Fruit fly (Drosophila melanogaster): Measurements from ENCODE around the gene CG18178.
A peak's percentile ranks its signal among the peaks of the same experiment; 100 is the strongest.

CG18178 gene

dm6 chr3L:9704162-9704748 is 14.7 kb downstream of the CG18178 start, which contains the start of gene CG16711 (continued):
- no peak for TF ChIP-seq cad (GFP tag; optimal IDR thresholded peaks at IDR 0.05)
- TF ChIP-seq CG3065 (GFP tag; optimal IDR thresholded peaks at IDR 0.05) = no peak
- TF ChIP-seq CG4854 (GFP tag; optimal IDR thresholded peaks at IDR 0.05) = no peak
- peak; percentile 96 for TF ChIP-seq bbx (GFP tag; IDR thresholded peaks at IDR 0.05; ENCODE audit: partially characterized antibody)
- no peak for TF ChIP-seq tap (tag; optimal IDR thresholded peaks at IDR 0.05)
- peak; percentile 95 for TF ChIP-seq Myb (GFP tag; optimal IDR thresholded peaks at IDR 0.05)
- no peak for TF ChIP-seq NK7.1 (GFP tag; optimal IDR thresholded peaks at IDR 0.05)
- no peak for TF ChIP-seq CG17912 (GFP tag; optimal IDR thresholded peaks at IDR 0.05)
- TF ChIP-seq grau (tag; optimal IDR thresholded peaks at IDR 0.05) = no peak
- TF ChIP-seq BEAF-32 (GFP tag; optimal IDR thresholded peaks at IDR 0.05) = peak; percentile 87
- no peak for TF ChIP-seq Spps (tag; optimal IDR thresholded peaks at IDR 0.05)
- TF ChIP-seq CG8089 (GFP tag; optimal IDR thresholded peaks at IDR 0.05) = no peak
- TF ChIP-seq aop (GFP tag; IDR thresholded peaks at IDR 0.05) = no peak
- TF ChIP-seq CG2116 (GFP tag; optimal IDR thresholded peaks at IDR 0.05) = peak; percentile 92
- no peak for TF ChIP-seq Blimp-1 (GFP tag; optimal IDR thresholded peaks at IDR 0.05)
- TF ChIP-seq stwl (tag; optimal IDR thresholded peaks at IDR 0.05) = peak; percentile 67
- TF ChIP-seq Elba2 (GFP tag; optimal IDR thresholded peaks at IDR 0.05) = peak; percentile 40
- no peak for TF ChIP-seq Xbp1 (GFP tag; optimal IDR thresholded peaks at IDR 0.05)
- no peak for TF ChIP-seq lbe (GFP tag; optimal IDR thresholded peaks at IDR 0.05)
- no peak for TF ChIP-seq lilli (GFP tag; optimal IDR thresholded peaks at IDR 0.05)
- no peak for TF ChIP-seq Dfd (GFP tag; optimal IDR thresholded peaks at IDR 0.05)
- TF ChIP-seq Gug (GFP tag; IDR thresholded peaks at IDR 0.05) = no peak
- no peak for TF ChIP-seq CG7839 (tag; optimal IDR thresholded peaks at IDR 0.05)
- peak; percentile 95; the same call in 1 of the 2 replicates for TF ChIP-seq amos (GFP tag; IDR thresholded peaks at IDR 0.05; ENCODE audit: partially characterized antibody)
- TF ChIP-seq pum (GFP tag; optimal IDR thresholded peaks at IDR 0.05) = no peak
- TF ChIP-seq CG32532 (GFP tag; IDR thresholded peaks at IDR 0.05) = no peak
- peak; percentile 90 for TF ChIP-seq sna (GFP tag; IDR thresholded peaks at IDR 0.05; ENCODE audit: partially characterized antibody)
- no peak for TF ChIP-seq scrt (GFP tag; optimal IDR thresholded peaks at IDR 0.05)
- TF ChIP-seq mam (GFP tag; optimal IDR thresholded peaks at IDR 0.05) = no peak
- no peak for TF ChIP-seq Lim3 (GFP tag; IDR thresholded peaks at IDR 0.05)
- TF ChIP-seq dan (GFP tag; IDR thresholded peaks at IDR 0.05) = no peak
- no peak for TF ChIP-seq CG8359 (GFP tag; optimal IDR thresholded peaks at IDR 0.05; ENCODE audit: borderline replicate concordance)
- TF ChIP-seq NFAT (GFP tag; IDR thresholded peaks at IDR 0.05) = no peak
- TF ChIP-seq E2f2 (GFP tag; IDR thresholded peaks at IDR 0.05) = peak; percentile 64
- no peak for TF ChIP-seq pita (GFP tag; optimal IDR thresholded peaks at IDR 0.05)
- TF ChIP-seq CG11696 (GFP tag; IDR thresholded peaks at IDR 0.05) = no peak
- TF ChIP-seq CG4404 (GFP tag; IDR thresholded peaks at IDR 0.05) = no peak
- TF ChIP-seq zen (tag; optimal IDR thresholded peaks at IDR 0.05) = peak; percentile 21
- TF ChIP-seq pb (GFP tag; optimal IDR thresholded peaks at IDR 0.05) = no peak
- TF ChIP-seq wek (GFP tag; optimal IDR thresholded peaks at IDR 0.05) = no peak
- TF ChIP-seq kni (GFP tag; optimal IDR thresholded peaks at IDR 0.05) = no peak
- peak; percentile 68 for TF ChIP-seq YL-1 (GFP tag; optimal IDR thresholded peaks at IDR 0.05)
- peak; percentile 37 for TF ChIP-seq Neu2 (GFP tag; optimal IDR thresholded peaks at IDR 0.05; ENCODE audit: borderline replicate concordance)
- peak; percentile 30; the same call in 1 of the 2 replicates for TF ChIP-seq vvl (GFP tag; IDR thresholded peaks at IDR 0.05)
- TF ChIP-seq schlank (tag; optimal IDR thresholded peaks at IDR 0.05) = no peak
- TF ChIP-seq bab2 (GFP tag; optimal IDR thresholded peaks at IDR 0.05) = no peak
- TF ChIP-seq NC2β (GFP tag; optimal IDR thresholded peaks at IDR 0.05) = no peak
- peak; percentile 48 for TF ChIP-seq Ets97D (GFP tag; optimal IDR thresholded peaks at IDR 0.05)
- no peak for TF ChIP-seq CG17568 (GFP tag; optimal IDR thresholded peaks at IDR 0.05)
- TF ChIP-seq CG12769 (tag; optimal IDR thresholded peaks at IDR 0.05) = no peak
- no peak for TF ChIP-seq Atf3 (GFP tag; optimal IDR thresholded peaks at IDR 0.05)

All from whole organism, embryonic.